Fruit fly (Drosophila melanogaster): ENCODE data around the gene Flo2.

Gene Flo2

DNA sequence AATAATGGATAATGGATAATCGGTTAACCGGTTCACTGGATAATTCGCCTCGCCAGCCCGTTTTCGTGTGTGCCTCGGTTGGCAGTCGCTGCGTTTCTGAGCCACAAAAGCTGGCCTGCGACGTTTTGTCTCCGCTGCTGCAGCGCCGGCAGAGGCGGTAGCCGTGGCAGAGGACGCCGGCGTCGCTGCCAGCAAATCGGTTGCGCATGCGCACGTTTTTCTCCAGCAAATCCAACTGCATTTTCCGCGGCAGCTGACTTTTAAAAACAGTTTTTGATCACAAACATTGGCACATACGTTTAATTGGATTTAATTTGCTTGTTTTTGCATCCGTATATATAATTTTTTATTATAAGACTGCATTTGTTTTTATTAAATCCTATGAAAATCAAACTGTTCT is 57.6 kb downstream of the Flo2 start, which contains the start of gene CG9514:
Gene CG9514 (minus strand): TSS at position 101 of the 400 bp plus-strand sequence.
- no peak for TF ChIP-seq CG4496 (GFP tag; IDR thresholded peaks at IDR 0.05)
- no peak for TF ChIP-seq CG34367 (tag; optimal IDR thresholded peaks at IDR 0.05)
- TF ChIP-seq Pif1A (GFP tag; optimal IDR thresholded peaks at IDR 0.05), result no peak
- no peak for TF ChIP-seq CG8159 (tag; optimal IDR thresholded peaks at IDR 0.05)
- no peak for TF ChIP-seq CG13204 (GFP tag; optimal IDR thresholded peaks at IDR 0.05)
- no peak for TF ChIP-seq CG32121 (GFP tag; IDR thresholded peaks at IDR 0.05)
- no peak for TF ChIP-seq CG10348 (GFP tag; IDR thresholded peaks at IDR 0.05)

DNA sequence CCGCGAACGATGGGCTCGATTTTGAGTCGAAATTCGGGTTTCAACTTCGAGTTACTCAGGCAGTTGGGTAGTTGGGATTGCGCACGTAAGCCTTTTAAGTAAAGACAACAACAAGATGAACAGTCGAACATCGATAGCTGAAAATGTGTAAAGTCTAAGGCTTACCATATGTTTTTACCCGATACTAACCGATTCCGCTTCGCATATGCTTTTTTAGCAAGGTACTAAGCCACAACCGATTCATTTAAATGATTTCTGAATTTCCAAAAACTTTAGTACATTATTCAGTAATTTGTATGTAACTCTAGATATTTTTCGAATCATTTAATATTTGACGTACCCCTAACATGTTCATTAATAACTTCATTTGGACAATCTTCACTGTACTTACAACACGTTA is 58.4 kb downstream of the Flo2 start:
- TF ChIP-seq Pif1A (GFP tag; optimal IDR thresholded peaks at IDR 0.05), result peak; percentile 16
- 0 out of 2 replicates have a peak, but pooled peaks have one; percentile 51 for TF ChIP-seq CG32121 (GFP tag; IDR thresholded peaks at IDR 0.05)
- TF ChIP-seq CG8159 (tag; optimal IDR thresholded peaks at IDR 0.05), result peak; percentile 26
- TF ChIP-seq Pif1B (GFP tag; optimal IDR thresholded peaks at IDR 0.05), result no peak
- TF ChIP-seq CG4496 (GFP tag; IDR thresholded peaks at IDR 0.05), result 0 out of 3 replicates have a peak, but pooled peaks have one; percentile 9
- TF ChIP-seq CG8301 (tag; optimal IDR thresholded peaks at IDR 0.05), result peak; percentile 35
- TF ChIP-seq CG14655 (GFP tag; optimal IDR thresholded peaks at IDR 0.05), result peak; percentile 20
- peak; percentile 3 for TF ChIP-seq Snoo (tag; optimal IDR thresholded peaks at IDR 0.05)
- TF ChIP-seq D1 (tag; optimal IDR thresholded peaks at IDR 0.05), result no peak
- no peak for TF ChIP-seq EcR (GFP tag; optimal IDR thresholded peaks at IDR 0.05)
- no peak for TF ChIP-seq CG10348 (GFP tag; IDR thresholded peaks at IDR 0.05)

DNA sequence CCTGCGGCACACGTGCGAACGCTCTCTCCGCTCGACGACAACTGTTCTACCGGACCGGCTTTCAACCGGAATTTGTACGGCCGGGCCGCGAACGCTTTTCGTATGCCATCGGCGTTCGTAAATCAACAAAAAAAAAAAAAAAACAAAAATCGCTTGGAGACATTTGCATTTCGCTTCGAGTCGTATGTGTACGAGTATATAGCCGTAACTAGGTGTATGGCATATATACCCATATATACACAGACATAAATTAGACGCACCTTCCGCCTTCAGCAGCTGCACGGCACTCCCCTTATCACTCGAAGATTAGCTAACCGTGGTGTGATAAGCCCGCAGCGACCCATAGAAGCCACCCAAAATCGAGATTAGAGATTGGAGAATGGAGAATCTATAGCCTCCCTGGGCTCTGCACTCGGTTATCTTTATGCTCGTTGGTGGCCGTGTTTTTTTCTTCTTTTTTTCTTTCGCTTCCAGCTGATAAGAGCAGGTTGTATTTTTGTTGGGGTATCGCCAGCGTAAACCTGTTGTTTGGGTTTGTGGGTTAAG is 66.4 kb downstream of the Flo2 start, which contains the start of gene CG9512:
Gene CG9512 (minus strand): TSS at position 51 of the 546 bp plus-strand sequence.
- TF ChIP-seq D1 (tag; optimal IDR thresholded peaks at IDR 0.05) (no peak), CG9948 (tag; optimal IDR thresholded peaks at IDR 0.05) (no peak), Pif1B (GFP tag; optimal IDR thresholded peaks at IDR 0.05) (no peak), EcR (GFP tag; optimal IDR thresholded peaks at IDR 0.05) (no peak), rn (GFP tag; IDR thresholded peaks at IDR 0.05) (no peak), CG13204 (GFP tag; optimal IDR thresholded peaks at IDR 0.05) (no peak), CG34367 (tag; optimal IDR thresholded peaks at IDR 0.05) (no peak), CG4496 (GFP tag; IDR thresholded peaks at IDR 0.05) (no peak), CG32121 (GFP tag; IDR thresholded peaks at IDR 0.05) (no peak), CG10348 (GFP tag; IDR thresholded peaks at IDR 0.05) (no peak), Pif1A (GFP tag; optimal IDR thresholded peaks at IDR 0.05) (no peak)

DNA sequence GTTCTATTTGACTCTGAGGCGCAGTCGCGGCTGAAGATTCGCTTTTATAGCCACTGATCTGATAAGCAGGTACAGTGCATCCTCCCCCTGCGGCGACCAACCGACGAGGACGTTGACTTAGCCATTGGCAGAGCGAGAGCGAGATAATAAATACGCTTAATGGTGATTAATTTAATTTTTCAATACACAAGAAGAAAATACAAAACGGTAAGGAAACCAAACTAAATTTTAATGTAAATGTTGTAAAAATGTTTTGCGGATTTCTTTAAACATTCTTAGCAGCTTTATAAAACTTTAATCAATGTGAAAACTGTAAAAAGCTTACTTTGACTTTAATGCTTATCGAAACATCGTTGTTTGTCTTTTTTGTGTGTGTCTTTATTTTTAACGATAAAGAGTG is 69.9 kb downstream of the Flo2 start:
- TF ChIP-seq CG12605 (GFP tag; IDR thresholded peaks at IDR 0.05), result no peak
- no peak for TF ChIP-seq Snoo (tag; optimal IDR thresholded peaks at IDR 0.05)
- no peak for TF ChIP-seq CG8159 (tag; optimal IDR thresholded peaks at IDR 0.05)
- TF ChIP-seq rn (GFP tag; IDR thresholded peaks at IDR 0.05), result no peak
- TF ChIP-seq CG13204 (GFP tag; optimal IDR thresholded peaks at IDR 0.05), result no peak
- peak; percentile 39 for TF ChIP-seq CG8301 (tag; optimal IDR thresholded peaks at IDR 0.05)
- no peak for TF ChIP-seq gl (tag; optimal IDR thresholded peaks at IDR 0.05)
- no peak for TF ChIP-seq Pif1A (GFP tag; optimal IDR thresholded peaks at IDR 0.05)
- no peak for TF ChIP-seq CG32121 (GFP tag; IDR thresholded peaks at IDR 0.05)
- TF ChIP-seq CG34367 (tag; optimal IDR thresholded peaks at IDR 0.05), result no peak
- no peak for TF ChIP-seq D1 (tag; optimal IDR thresholded peaks at IDR 0.05)
- TF ChIP-seq CG17806 (tag; optimal IDR thresholded peaks at IDR 0.05), result no peak
- TF ChIP-seq CG9948 (tag; optimal IDR thresholded peaks at IDR 0.05), result no peak
- TF ChIP-seq EcR (GFP tag; optimal IDR thresholded peaks at IDR 0.05), result peak; percentile 40
- no peak for TF ChIP-seq CG4496 (GFP tag; IDR thresholded peaks at IDR 0.05)
- TF ChIP-seq CG14655 (GFP tag; optimal IDR thresholded peaks at IDR 0.05), result peak; percentile 39

DNA sequence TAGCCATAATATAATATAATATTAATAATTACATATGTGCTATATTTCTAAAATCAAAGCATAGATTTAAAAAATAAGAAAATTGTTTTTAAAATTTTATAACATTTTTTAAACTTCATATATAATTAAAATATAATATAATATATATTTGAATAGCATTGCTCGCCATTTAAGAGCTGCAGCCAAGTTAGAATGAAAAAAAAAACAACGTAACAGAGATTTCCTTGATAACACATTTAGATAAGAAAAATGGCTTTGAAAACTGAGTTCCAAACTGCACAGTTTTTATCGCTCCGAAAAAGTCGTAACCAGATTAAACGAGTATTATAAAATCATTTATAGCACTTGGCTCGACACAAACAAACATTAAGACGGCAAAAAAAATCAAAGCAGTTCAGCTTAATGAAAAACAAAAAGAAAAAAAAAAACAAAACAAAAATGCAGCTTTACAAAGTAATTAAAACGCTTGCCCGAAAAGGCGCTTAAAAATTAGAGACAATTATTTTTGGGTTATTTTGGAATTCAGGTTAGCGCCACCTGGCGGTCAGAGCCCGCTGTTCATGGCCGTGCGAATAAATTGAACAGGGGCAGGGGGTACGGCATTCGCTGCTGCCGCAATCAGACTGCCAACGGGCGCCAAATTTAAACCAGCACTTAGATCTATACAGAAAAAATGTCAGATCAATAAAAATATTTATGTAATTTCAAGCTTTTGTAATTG is 70.6 kb downstream of the Flo2 start, which contains the start of gene fiz:
Gene fiz (minus strand): TSS at position 51 of the 721 bp plus-strand sequence.
- TF ChIP-seq CG14655 (GFP tag; optimal IDR thresholded peaks at IDR 0.05) (no peak), CG8159 (tag; optimal IDR thresholded peaks at IDR 0.05) (no peak), CG32121 (GFP tag; IDR thresholded peaks at IDR 0.05) (no peak), CG34367 (tag; optimal IDR thresholded peaks at IDR 0.05) (no peak), CG8301 (tag; optimal IDR thresholded peaks at IDR 0.05) (no peak), CG12605 (GFP tag; IDR thresholded peaks at IDR 0.05) (no peak), Ets98B (GFP tag; IDR thresholded peaks at IDR 0.05) (no peak), CG9948 (tag; optimal IDR thresholded peaks at IDR 0.05) (no peak), Pif1A (GFP tag; optimal IDR thresholded peaks at IDR 0.05) (no peak), D1 (tag; optimal IDR thresholded peaks at IDR 0.05) (no peak), fd96Ca (GFP tag; IDR thresholded peaks at IDR 0.05) (no peak), CG15710 (tag; optimal IDR thresholded peaks at IDR 0.05) (no peak)
